Worm (Caenorhabditis elegans) whole organism, L4/young adult: ENCODE results near the gene Y40B10B.1.

Experiments
- W03F9.2 ChIP-seq: fragments of 150-350 bp; optimal IDR thresholded peaks from 2 replicates; lab custom pipeline; 2014; ENCODE audit warnings: missing biosample characterization, missing genetic modification characterization
- dao-5 ChIP-seq: sonication (generic microtip); optimal IDR thresholded peaks from 2 replicates; lab custom pipeline; 2016; ENCODE audit warnings: missing genotype, missing genetic modification characterization, moderate library complexity, missing compliant biosample characterization
- him-1 ChIP-seq: sonication (generic microtip); optimal IDR thresholded peaks from 2 replicates; lab custom pipeline; 2016; ENCODE audit warnings: missing genotype, missing genetic modification reagents, missing genetic modification characterization, missing compliant biosample characterization

The Y40B10B.1 gene

DNA sequence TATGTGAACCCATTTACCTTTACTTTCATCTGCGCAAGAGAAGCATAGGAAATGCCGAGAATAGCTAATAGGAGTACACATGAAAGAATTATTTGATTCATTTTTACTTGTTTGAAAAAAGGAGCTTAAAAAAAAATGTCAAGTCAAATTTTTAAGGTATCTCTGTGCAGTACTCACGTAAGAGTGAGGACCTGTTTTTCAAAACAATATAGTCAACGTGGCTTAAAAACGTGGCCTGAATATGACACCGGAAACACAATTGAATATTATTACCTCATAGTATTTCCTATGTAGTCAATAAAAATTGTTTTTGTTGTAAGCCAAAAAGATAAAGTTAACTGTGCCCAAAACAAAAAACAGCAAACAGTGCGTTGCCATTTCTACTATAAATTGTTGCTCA, 41.2 kb downstream of the Y40B10B.1 start, which contains the start of gene Y32G9A.12:
Y32G9A.12 (minus strand) TSS at position 101 of the 400 bp plus-strand sequence.
- TF ChIP-seq W03F9.2 (tag; lab: Kevin White, UChicago) (no peak), him-1 (tag; lab: Kevin White, UChicago) (no peak), dao-5 (no peak)

DNA sequence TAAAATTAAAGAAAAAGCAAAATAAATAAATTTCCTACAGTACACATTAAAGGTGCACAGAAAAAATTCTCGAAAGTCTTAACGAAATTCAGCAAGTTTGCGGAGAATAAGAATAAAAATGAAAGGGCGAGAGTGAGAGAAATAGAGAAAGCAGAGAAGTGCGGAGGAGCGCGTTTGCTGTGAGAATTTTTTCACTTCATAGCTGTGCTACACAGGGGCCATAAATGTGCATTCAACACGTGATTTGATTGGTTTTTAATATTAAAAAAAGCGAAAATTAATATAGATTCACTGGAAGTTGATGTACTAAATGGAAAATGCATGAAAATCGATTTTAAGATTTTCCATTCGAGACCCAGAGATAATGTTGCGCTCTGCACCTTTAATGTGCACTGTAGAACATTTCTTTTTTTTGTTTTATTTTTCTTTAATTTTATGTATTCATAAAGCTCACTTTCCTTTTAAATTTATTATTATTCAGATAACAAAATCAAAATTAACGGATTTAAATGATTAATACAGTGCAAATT, 43.3 kb downstream of the Y40B10B.1 start, which contains the start of gene Y32G9A.2:
Y32G9A.2 (plus strand) TSS at position 480 of the 530 bp plus-strand sequence.
- TF ChIP-seq dao-5 = no peak
- TF ChIP-seq him-1 (tag; lab: Kevin White, UChicago) = no peak
- no peak for TF ChIP-seq W03F9.2 (tag; lab: Kevin White, UChicago)

DNA sequence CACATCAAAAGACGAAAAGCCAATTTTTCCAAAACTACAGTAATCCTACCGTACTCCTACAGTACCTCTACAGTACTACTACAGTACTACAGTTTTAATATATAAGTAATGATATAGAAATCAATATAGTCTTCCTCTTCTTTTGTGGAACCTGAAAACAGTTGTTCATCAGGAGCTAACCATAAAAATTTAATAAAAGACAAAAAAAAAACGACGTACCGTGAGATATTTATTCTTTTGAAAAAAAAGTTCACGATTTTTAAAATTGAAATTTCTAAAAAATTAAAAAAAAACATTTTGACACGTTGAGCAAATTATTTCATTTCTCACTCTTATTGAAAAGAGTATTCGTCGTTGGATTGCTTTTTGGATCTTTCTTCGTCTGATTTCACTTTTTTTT, 50.3 kb downstream of the Y40B10B.1 start, which contains the start of gene Y32G9A.3:
Y32G9A.3 (plus strand) TSS at position 301 of the 400 bp plus-strand sequence.
- TF ChIP-seq W03F9.2 (tag; lab: Kevin White, UChicago) = no peak
- TF ChIP-seq dao-5 = no peak
- TF ChIP-seq him-1 (tag; lab: Kevin White, UChicago) = no peak
